Fruit fly (Drosophila melanogaster) whole organism, embryonic: Measurements from ENCODE around the gene Nagk.
A peak's percentile ranks its signal among the peaks of the same experiment; 100 is the strongest.

Experiments
- Awh ChIP-seq: fragments of 200-800 bp; sonication (Bioruptor generic); IDR thresholded peaks from 2 replicates; pipeline ENCODE4, ENCODE4 v1.3.6; 2022; ENCODE audit warnings: missing biosample characterization, missing genetic modification characterization
- Bdp1 ChIP-seq: fragments of 200-800 bp; sonication (Bioruptor generic); optimal IDR thresholded peaks from 3 replicates; lab custom pipeline; 2016; ENCODE audit warnings: missing biosample characterization, missing genetic modification characterization
- CG10267 ChIP-seq: fragments of 200-800 bp; sonication (Bioruptor generic); optimal IDR thresholded peaks from 2 replicates; lab custom pipeline; 2018; ENCODE audit warnings: missing biosample characterization, mild to moderate bottlenecking, missing genetic modification characterization, moderate library complexity
- CG11560 ChIP-seq: fragments of 200-800 bp; sonication (Bioruptor generic); IDR thresholded peaks from 3 replicates; pipeline ENCODE4 v1.3.6; 2022; ENCODE audit warnings: missing biosample characterization, missing genetic modification characterization
- CG11696 ChIP-seq: fragments of 200-800 bp; sonication (Bioruptor generic); IDR thresholded peaks from 2 replicates; pipeline ENCODE4 v1.3.6; 2022; ENCODE audit warnings: missing biosample characterization, missing genetic modification characterization
- CG12299 ChIP-seq: fragments of 200-800 bp; sonication (Bioruptor generic); optimal IDR thresholded peaks from 2 replicates; lab custom pipeline; 2018; ENCODE audit warnings: missing biosample characterization, mild to moderate bottlenecking, missing genetic modification characterization
- CG13894 ChIP-seq: fragments of 200-800 bp; sonication (Bioruptor generic); optimal IDR thresholded peaks from 3 replicates; lab custom pipeline; 2018; ENCODE audit warnings: missing biosample characterization, mild to moderate bottlenecking, missing genetic modification characterization, moderate library complexity
- CG17361 ChIP-seq: fragments of 200-800 bp; sonication (Bioruptor generic); IDR thresholded peaks from 3 replicates; pipeline ENCODE4 v1.3.6; 2022; ENCODE audit warnings: missing biosample characterization, missing genetic modification characterization
- CG17568 ChIP-seq: fragments of 200-800 bp; sonication (Bioruptor generic); optimal IDR thresholded peaks from 2 replicates; lab custom pipeline; 2018; ENCODE audit warnings: missing biosample characterization, mild to moderate bottlenecking, missing genetic modification characterization, moderate library complexity
- CG17802 ChIP-seq: fragments of 200-800 bp; sonication (Bioruptor generic); optimal IDR thresholded peaks from 2 replicates; lab custom pipeline; 2018; ENCODE audit warnings: missing biosample characterization, mild to moderate bottlenecking, missing genetic modification characterization, moderate library complexity
- CG18011 ChIP-seq: fragments of 200-800 bp; sonication (Bioruptor generic); optimal IDR thresholded peaks from 2 replicates; lab custom pipeline; 2017; ENCODE audit warnings: missing biosample characterization, missing genetic modification characterization, mild to moderate bottlenecking, moderate library complexity, missing genotype
- CG2120 ChIP-seq: fragments of 200-800 bp; sonication (Bioruptor generic); optimal IDR thresholded peaks from 3 replicates; lab custom pipeline; 2016; ENCODE audit warnings: missing biosample characterization, missing genetic modification characterization
- CG30403 ChIP-seq: fragments of 200-800 bp; sonication (Bioruptor generic); optimal IDR thresholded peaks from 3 replicates; lab custom pipeline; 2016; ENCODE audit warnings: missing biosample characterization, missing genetic modification characterization
- CG3281 ChIP-seq: fragments of 200-800 bp; sonication (Bioruptor generic); optimal IDR thresholded peaks from 3 replicates; lab custom pipeline; 2017; ENCODE audit warnings: missing biosample characterization, mild to moderate bottlenecking, missing genetic modification characterization
- CG3407 ChIP-seq: fragments of 200-800 bp; sonication (Bioruptor generic); optimal IDR thresholded peaks from 2 replicates; lab custom pipeline; 2018; ENCODE audit warnings: missing biosample characterization, mild to moderate bottlenecking, missing genetic modification characterization
- CG4328 ChIP-seq: fragments of 200-800 bp; sonication (Bioruptor generic); optimal IDR thresholded peaks from 3 replicates; lab custom pipeline; 2017; ENCODE audit warnings: missing biosample characterization, missing genetic modification reagents, missing genetic modification characterization
- CG5180 ChIP-seq: fragments of 200-800 bp; sonication (Bioruptor generic); optimal IDR thresholded peaks from 3 replicates; lab custom pipeline; 2017; ENCODE audit warnings: missing biosample characterization, missing genetic modification characterization, mild to moderate bottlenecking, moderate library complexity, missing genetic modification reagents
- CG6254 ChIP-seq: fragments of 200-800 bp; sonication (Bioruptor generic); optimal IDR thresholded peaks from 3 replicates; lab custom pipeline; 2017; ENCODE audit warnings: mild to moderate bottlenecking, missing biosample characterization, missing genetic modification reagents, missing genetic modification characterization
- CG6272 ChIP-seq: fragments of 200-800 bp; sonication (Bioruptor generic); IDR thresholded peaks from 2 replicates; pipeline ENCODE4 v1.3.6; 2022; ENCODE audit warnings: missing biosample characterization, missing genetic modification characterization
- CG8924 ChIP-seq: fragments of 200-800 bp; optimal IDR thresholded peaks from 3 replicates; lab custom pipeline; 2019; ENCODE audit warnings: missing biosample characterization, mild to moderate bottlenecking, missing genetic modification characterization, moderate library complexity
- CG9932 ChIP-seq: fragments of 200-800 bp; sonication (Bioruptor generic); IDR thresholded peaks from 2 replicates; pipeline ENCODE4 v1.3.6; 2022; ENCODE audit warnings: missing biosample characterization, missing genetic modification characterization
- H15 ChIP-seq: fragments of 200-800 bp; sonication (Bioruptor generic); IDR thresholded peaks from 3 replicates; pipeline ENCODE4 v1.3.6; 2022; ENCODE audit warnings: missing biosample characterization, missing genetic modification characterization
- H2.0 ChIP-seq: fragments of 200-800 bp; sonication (Bioruptor generic); IDR thresholded peaks from 2 replicates; pipeline ENCODE4 v1.3.6; 2022; ENCODE audit warnings: missing biosample characterization, missing genetic modification characterization
- Hr78 ChIP-seq, 2 experiments: fragments of 200-800 bp in 1 of 2; fragments of >200 bp in 1 of 2; sonication (Bioruptor generic) in 1 of 2; optimal IDR thresholded peaks; 2 replicates each; lab custom pipeline; 2017 to 2019; ENCODE audit warnings: missing biosample characterization in 2 of 2, missing genetic modification characterization in 2 of 2, mild to moderate bottlenecking in 1 of 2, moderate library complexity in 1 of 2
- Kr ChIP-seq: fragments of 200-800 bp; sonication (Bioruptor generic); optimal IDR thresholded peaks from 2 replicates; lab custom pipeline; 2017; ENCODE audit warnings: missing biosample characterization, mild to moderate bottlenecking, missing genetic modification characterization
- Mrtf ChIP-seq: fragments of 200-800 bp; sonication (Bioruptor generic); IDR thresholded peaks from 3 replicates; pipeline ENCODE4 v1.3.6; 2022; ENCODE audit warnings: missing biosample characterization, missing genetic modification characterization
- NFAT ChIP-seq: fragments of 200-800 bp; sonication (Bioruptor generic); IDR thresholded peaks from 2 replicates; pipeline ENCODE4 v1.3.6; 2022; ENCODE audit warnings: missing biosample characterization, missing genetic modification characterization
- NK7.1 ChIP-seq: fragments of 200-800 bp; sonication (Bioruptor generic); optimal IDR thresholded peaks from 3 replicates; lab custom pipeline; 2016; ENCODE audit warnings: missing biosample characterization, missing genetic modification characterization
- Nf-YA ChIP-seq: fragments of 200-800 bp; sonication (Bioruptor generic); IDR thresholded peaks from 2 replicates; pipeline ENCODE4 v1.3.6; 2022; ENCODE audit warnings: missing biosample characterization, missing genetic modification characterization
- Ravus ChIP-seq: fragments of 200-800 bp; sonication (Bioruptor generic); IDR thresholded peaks from 2 replicates; pipeline ENCODE4 v1.3.6; 2022; ENCODE audit warnings: missing biosample characterization, missing genetic modification characterization
- ap ChIP-seq: fragments of 200-800 bp; sonication (Bioruptor generic); IDR thresholded peaks from 2 replicates; pipeline ENCODE4 v1.3.6; 2022; ENCODE audit warnings: missing biosample characterization, missing genetic modification characterization
- cato ChIP-seq: fragments of 200-800 bp; sonication (Bioruptor generic); optimal IDR thresholded peaks from 2 replicates; lab custom pipeline; 2016; ENCODE audit warnings: missing biosample characterization, missing genetic modification characterization, borderline replicate concordance
- corto ChIP-seq: fragments of 200-800 bp; sonication (Bioruptor generic); optimal IDR thresholded peaks from 2 replicates; lab custom pipeline; 2016; ENCODE audit warnings: missing biosample characterization, mild to moderate bottlenecking, missing genetic modification characterization, moderate library complexity
- crc ChIP-seq: fragments of 200-800 bp; sonication (Bioruptor generic); optimal IDR thresholded peaks from 2 replicates; lab custom pipeline; 2016; ENCODE audit warnings: missing biosample characterization, missing genetic modification characterization
- dan ChIP-seq: fragments of 200-800 bp; sonication (Bioruptor generic); IDR thresholded peaks from 2 replicates; pipeline ENCODE4 v1.3.6; 2022; ENCODE audit warnings: missing biosample characterization, missing genetic modification characterization
- eve ChIP-seq, 2 experiments: fragments of >200 bp; optimal IDR thresholded peaks; 2 replicates each; lab custom pipeline; 2017; ENCODE audit warnings: missing biosample characterization in 2 of 2, missing genetic modification characterization in 2 of 2
- ind ChIP-seq: fragments of 200-800 bp; sonication (Bioruptor generic); optimal IDR thresholded peaks from 3 replicates; lab custom pipeline; 2016; ENCODE audit warnings: missing biosample characterization, missing genetic modification characterization
- inv ChIP-seq: fragments of 200-800 bp; sonication (Bioruptor generic); IDR thresholded peaks from 2 replicates; pipeline ENCODE4 v1.3.6; 2022; ENCODE audit warnings: missing biosample characterization, missing genetic modification characterization; ENCODE audit not compliant: partially characterized antibody
- lmd ChIP-seq: fragments of 200-800 bp; sonication (Bioruptor generic); IDR thresholded peaks from 2 replicates; pipeline ENCODE4 v1.3.6; 2022; ENCODE audit warnings: missing biosample characterization, missing genetic modification characterization
- nom ChIP-seq: fragments of 200-800 bp; sonication (Bioruptor generic); optimal IDR thresholded peaks from 2 replicates; lab custom pipeline; 2017; ENCODE audit warnings: missing biosample characterization, missing genetic modification characterization, mild to moderate bottlenecking, moderate library complexity, missing genetic modification reagents
- odd ChIP-seq: fragments of 200-800 bp; sonication (Bioruptor generic); optimal IDR thresholded peaks from 2 replicates; lab custom pipeline; 2017; ENCODE audit warnings: missing biosample characterization, mild to moderate bottlenecking, missing genetic modification characterization
- pfk ChIP-seq: fragments of 200-800 bp; sonication (Bioruptor generic); optimal IDR thresholded peaks from 2 replicates; lab custom pipeline; 2018; ENCODE audit warnings: missing biosample characterization, mild to moderate bottlenecking, missing genetic modification characterization, moderate library complexity
- pnt ChIP-seq: fragments of 200-800 bp; sonication (Bioruptor generic); optimal IDR thresholded peaks from 3 replicates; lab custom pipeline; 2016; ENCODE audit warnings: missing biosample characterization, missing genetic modification characterization
- pros ChIP-seq: fragments of 200-800 bp; sonication (Bioruptor generic); optimal IDR thresholded peaks from 3 replicates; lab custom pipeline; 2019; ENCODE audit warnings: missing biosample characterization, mild to moderate bottlenecking, missing genetic modification characterization, moderate library complexity
- pzg ChIP-seq: fragments of 200-800 bp; sonication (Bioruptor generic); optimal IDR thresholded peaks from 3 replicates; lab custom pipeline; 2018; ENCODE audit warnings: missing biosample characterization, mild to moderate bottlenecking, missing genetic modification characterization, moderate library complexity
- row ChIP-seq: fragments of 200-800 bp; sonication (Bioruptor generic); IDR thresholded peaks from 3 replicates; pipeline ENCODE4 v1.3.6; 2022; ENCODE audit warnings: missing biosample characterization, missing genetic modification characterization
- scrt ChIP-seq: fragments of 200-800 bp; sonication (Bioruptor generic); optimal IDR thresholded peaks from 2 replicates; lab custom pipeline; 2018; ENCODE audit warnings: missing biosample characterization, mild to moderate bottlenecking, missing genetic modification characterization, moderate library complexity
- sens-2 ChIP-seq: fragments of 200-800 bp; sonication (Bioruptor generic); IDR thresholded peaks from 2 replicates; pipeline ENCODE4 v1.3.6; 2022; ENCODE audit warnings: missing biosample characterization, missing genetic modification characterization
- sqz ChIP-seq: fragments of 200-800 bp; sonication (Bioruptor generic); optimal IDR thresholded peaks from 3 replicates; lab custom pipeline; 2018; ENCODE audit warnings: missing biosample characterization, mild to moderate bottlenecking, missing genetic modification characterization
- usp ChIP-seq: fragments of >200 bp; optimal IDR thresholded peaks from 2 replicates; lab custom pipeline; 2017; ENCODE audit warnings: missing biosample characterization, missing genetic modification characterization
- vnd ChIP-seq: fragments of 200-800 bp; sonication (Bioruptor generic); IDR thresholded peaks from 3 replicates; pipeline ENCODE4 v1.3.6; 2022; ENCODE audit warnings: missing biosample characterization, missing genetic modification characterization; ENCODE audit not compliant: partially characterized antibody

Nagk gene

DNA sequence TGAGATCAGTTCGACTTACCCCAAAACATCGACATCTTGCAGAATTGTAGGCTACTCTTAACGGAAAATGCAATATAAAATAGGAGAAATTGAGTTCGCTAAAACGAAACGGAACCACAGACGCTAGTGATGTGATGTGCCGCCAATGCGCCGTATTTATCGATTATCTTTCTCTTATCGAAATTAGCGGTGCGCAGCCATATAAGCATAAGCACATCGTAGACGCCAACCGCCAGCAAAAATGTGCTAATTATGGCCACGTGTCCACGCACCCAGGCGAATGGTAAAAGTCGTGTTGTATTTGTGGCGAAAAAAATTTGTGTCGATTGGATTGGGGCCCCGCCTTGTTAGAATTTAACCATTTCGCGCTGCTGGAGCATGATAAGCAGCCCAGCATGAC is 10.1 kb downstream of the Nagk start, which contains the start of the genes Fkbp39 and Cyfip (continued):
- TF ChIP-seq Mrtf (GFP tag; lab: Robert Waterston, UW) (no peak), cato (GFP tag; lab: Kevin White, UChicago) (no peak), CG4328 (GFP tag; lab: Kevin White, UChicago) (no peak), dan (GFP tag; lab: Robert Waterston, UW) (no peak), CG8924 (tag; lab: Kevin White, UChicago) (peak; percentile 40), usp (GFP tag; lab: Kevin White, UChicago) (no peak), odd (GFP tag; lab: Kevin White, UChicago) (no peak), corto (GFP tag; lab: Kevin White, UChicago) (no peak), CG13894 (tag; lab: Kevin White, UChicago) (no peak), CG9932 (GFP tag; lab: Robert Waterston, UW) (peak; percentile 71), CG2120 (GFP tag; lab: Kevin White, UChicago) (peak; percentile 71), eve (GFP tag; optimal IDR thresholded peaks at IDR 0.05; lab: Kevin White, UChicago) (no peak), CG17361 (GFP tag; lab: Robert Waterston, UW) (no peak), CG3281 (GFP tag; lab: Kevin White, UChicago) (no peak), pzg (GFP tag; lab: Kevin White, UChicago) (peak; percentile 100), CG10267 (tag; lab: Kevin White, UChicago) (peak; percentile 60), H15 (no peak), NK7.1 (GFP tag; lab: Kevin White, UChicago) (no peak), ind (GFP tag; lab: Kevin White, UChicago) (peak; percentile 25), CG6272 (GFP tag; lab: Robert Waterston, UW) (peak; percentile 43; the same call in 1 of the 2 replicates), CG5180 (no peak), CG30403 (GFP tag; lab: Kevin White, UChicago) (peak; percentile 33), NFAT (peak; percentile 41; the same call in 1 of the 2 replicates), scrt (no peak), sqz (GFP tag; lab: Kevin White, UChicago) (no peak), H2.0 (no peak), sens-2 (GFP tag; lab: Robert Waterston, UW) (no peak), CG18011 (GFP tag; lab: Kevin White, UChicago) (peak; percentile 47), pnt (GFP tag; lab: Kevin White, UChicago) (no peak), Bdp1 (GFP tag; lab: Kevin White, UChicago) (peak; percentile 19), inv (peak; percentile 59), CG12299 (tag; lab: Kevin White, UChicago) (no peak), nom (GFP tag; lab: Kevin White, UChicago) (no peak), CG3407 (GFP tag; lab: Kevin White, UChicago) (no peak), pros (no peak), pfk (GFP tag; lab: Kevin White, UChicago) (peak; percentile 15), Ravus (GFP tag; lab: Robert Waterston, UW) (no peak), Nf-YA (GFP tag; lab: Robert Waterston, UW) (no peak), Kr (GFP tag; lab: Kevin White, UChicago) (no peak), vnd (GFP tag; lab: Robert Waterston, UW) (peak; percentile 44; the same call in 1 of the 3 replicates), CG11696 (GFP tag; lab: Robert Waterston, UW) (no peak), CG17802 (tag; lab: Kevin White, UChicago) (no peak), Hr78 (GFP tag; optimal IDR thresholded peaks at IDR 0.05; lab: Kevin White, UChicago) (no peak), ap (no peak), CG17568 (GFP tag; lab: Kevin White, UChicago) (no peak), crc (no peak), CG6254 (GFP tag; lab: Kevin White, UChicago) (no peak), lmd (no peak; the same call in 1 of the 2 replicates), Awh (GFP tag; lab: Robert Waterston, UW) (no peak), CG11560 (tag; lab: Robert Waterston, UW) (peak; percentile 74; the same call in 2 of the 3 replicates), row (GFP tag; lab: Robert Waterston, UW) (peak; percentile 44; the same call in 2 of the 3 replicates)
